Fruit fly (Drosophila melanogaster) whole organism, embryonic: ENCODE results near the gene CG10845.
A peak's percentile ranks its signal among the peaks of the same experiment; 100 is the strongest.

Experiments used
- Bdp1 ChIP-seq: fragments of 200-800 bp; sonication (Bioruptor generic); optimal IDR thresholded peaks from 3 replicates; lab custom pipeline; 2016; ENCODE audit warnings: missing biosample characterization, missing genetic modification characterization
- CG10147 ChIP-seq: fragments of 200-800 bp; sonication (Bioruptor generic); optimal IDR thresholded peaks from 2 replicates; lab custom pipeline; 2019; ENCODE audit warnings: missing biosample characterization, mild to moderate bottlenecking, missing genetic modification characterization, moderate library complexity
- CG12299 ChIP-seq: fragments of 200-800 bp; sonication (Bioruptor generic); optimal IDR thresholded peaks from 2 replicates; lab custom pipeline; 2018; ENCODE audit warnings: missing biosample characterization, mild to moderate bottlenecking, missing genetic modification characterization
- CG12769 ChIP-seq: fragments of 200-800 bp; sonication (Bioruptor generic); optimal IDR thresholded peaks from 2 replicates; lab custom pipeline; 2019; ENCODE audit warnings: missing biosample characterization, mild to moderate bottlenecking, missing genetic modification characterization, moderate library complexity
- CG14860 ChIP-seq: fragments of 200-800 bp; sonication (Bioruptor generic); IDR thresholded peaks from 3 replicates; pipeline ENCODE4 v1.3.6; 2022; ENCODE audit warnings: missing biosample characterization, missing genetic modification characterization; ENCODE audit not compliant: partially characterized antibody
- CG14965 ChIP-seq: fragments of 200-800 bp; sonication (Bioruptor generic); optimal IDR thresholded peaks from 2 replicates; lab custom pipeline; 2016; ENCODE audit warnings: missing biosample characterization, missing genetic modification characterization, borderline replicate concordance
- CG15073 ChIP-seq: fragments of 200-800 bp; sonication (Bioruptor generic); optimal IDR thresholded peaks from 2 replicates; lab custom pipeline; 2016; ENCODE audit warnings: missing biosample characterization, missing genetic modification characterization
- CG1529 ChIP-seq: fragments of 200-800 bp; sonication (Bioruptor generic); optimal IDR thresholded peaks from 3 replicates; lab custom pipeline; 2018; ENCODE audit warnings: missing biosample characterization, missing genetic modification characterization
- CG1602 ChIP-seq: fragments of 200-800 bp; sonication (Bioruptor generic); optimal IDR thresholded peaks from 3 replicates; lab custom pipeline; 2016; ENCODE audit warnings: missing biosample characterization, missing genetic modification characterization
- CG17612 ChIP-seq: fragments of 200-800 bp; sonication (Bioruptor generic); IDR thresholded peaks from 2 replicates; pipeline ENCODE4 v1.3.6; 2022; ENCODE audit warnings: missing biosample characterization, missing genetic modification characterization
- CG3281 ChIP-seq: fragments of 200-800 bp; sonication (Bioruptor generic); optimal IDR thresholded peaks from 3 replicates; lab custom pipeline; 2017; ENCODE audit warnings: missing biosample characterization, mild to moderate bottlenecking, missing genetic modification characterization
- CG33213 ChIP-seq: fragments of 200-800 bp; sonication (Bioruptor generic); optimal IDR thresholded peaks from 3 replicates; lab custom pipeline; 2016; ENCODE audit warnings: missing biosample characterization, missing genetic modification characterization
- CG34224 ChIP-seq: fragments of 200-800 bp; sonication (Bioruptor generic); IDR thresholded peaks from 3 replicates; pipeline ENCODE4 v1.3.6; 2022; ENCODE audit warnings: missing biosample characterization, missing genetic modification characterization; ENCODE audit not compliant: partially characterized antibody
- CG5245 ChIP-seq: fragments of 200-800 bp; sonication (Bioruptor generic); optimal IDR thresholded peaks from 3 replicates; lab custom pipeline; 2016; ENCODE audit warnings: missing biosample characterization, missing genetic modification characterization
- CG6272 ChIP-seq: fragments of 200-800 bp; sonication (Bioruptor generic); IDR thresholded peaks from 2 replicates; pipeline ENCODE4 v1.3.6; 2022; ENCODE audit warnings: missing biosample characterization, missing genetic modification characterization
- CG6791 ChIP-seq: fragments of 200-800 bp; sonication (Bioruptor generic); IDR thresholded peaks from 3 replicates; pipeline ENCODE4 v1.3.6; 2022; ENCODE audit warnings: missing biosample characterization, missing genetic modification characterization; ENCODE audit not compliant: partially characterized antibody
- CG9215 ChIP-seq: fragments of 200-800 bp; sonication (Bioruptor generic); IDR thresholded peaks from 2 replicates; pipeline ENCODE4 v1.3.6; 2022; ENCODE audit warnings: missing biosample characterization, missing genetic modification characterization
- Camta ChIP-seq: fragments of 200-800 bp; sonication (Bioruptor generic); optimal IDR thresholded peaks from 2 replicates; lab custom pipeline; 2016; ENCODE audit warnings: missing biosample characterization, missing genetic modification characterization
- Dek ChIP-seq: fragments of 200-800 bp; sonication (Bioruptor generic); optimal IDR thresholded peaks from 3 replicates; lab custom pipeline; 2019; ENCODE audit warnings: missing biosample characterization, mild to moderate bottlenecking, missing genetic modification characterization, moderate library complexity
- HLHmδ ChIP-seq: fragments of 200-800 bp; sonication (Bioruptor generic); optimal IDR thresholded peaks from 2 replicates; lab custom pipeline; 2018; ENCODE audit warnings: missing biosample characterization, mild to moderate bottlenecking, missing genetic modification characterization, moderate library complexity
- Hsf ChIP-seq: fragments of 200-800 bp; sonication (Bioruptor generic); optimal IDR thresholded peaks from 3 replicates; lab custom pipeline; 2016; ENCODE audit warnings: missing biosample characterization, missing genetic modification characterization
- Lhr ChIP-seq: fragments of 200-800 bp; sonication (Bioruptor generic); optimal IDR thresholded peaks from 3 replicates; lab custom pipeline; 2017; ENCODE audit warnings: mild to moderate bottlenecking, missing biosample characterization, missing genetic modification reagents, missing genetic modification characterization
- MBD-R2 ChIP-seq: fragments of 200-800 bp; sonication (Bioruptor generic); IDR thresholded peaks from 2 replicates; pipeline ENCODE4 v1.3.6; 2022; ENCODE audit warnings: missing biosample characterization, missing genetic modification characterization
- NC2α ChIP-seq: fragments of 200-800 bp; sonication (Bioruptor generic); optimal IDR thresholded peaks from 2 replicates; lab custom pipeline; 2016; ENCODE audit warnings: missing biosample characterization, missing genetic modification characterization
- NFAT ChIP-seq: fragments of 200-800 bp; sonication (Bioruptor generic); IDR thresholded peaks from 2 replicates; pipeline ENCODE4 v1.3.6; 2022; ENCODE audit warnings: missing biosample characterization, missing genetic modification characterization
- PHDP ChIP-seq: fragments of 200-800 bp; sonication (Bioruptor generic); optimal IDR thresholded peaks from 3 replicates; lab custom pipeline; 2018; ENCODE audit warnings: missing biosample characterization, mild to moderate bottlenecking, missing genetic modification characterization, moderate library complexity
- Taf1 ChIP-seq: fragments of 200-800 bp; sonication (Bioruptor generic); IDR thresholded peaks from 2 replicates; pipeline ENCODE4 v1.3.6; 2022; ENCODE audit warnings: missing biosample characterization, missing genetic modification characterization
- Vsx1 ChIP-seq: fragments of 200-800 bp; sonication (Bioruptor generic); optimal IDR thresholded peaks from 2 replicates; lab custom pipeline; 2017; ENCODE audit warnings: missing biosample characterization, mild to moderate bottlenecking, missing genetic modification characterization, missing genetic modification reagents
- chm ChIP-seq: fragments of 200-800 bp; sonication (Bioruptor generic); IDR thresholded peaks from 2 replicates; pipeline ENCODE4 v1.3.6; 2022; ENCODE audit warnings: missing biosample characterization, missing genetic modification characterization
- crp ChIP-seq, 2 experiments: fragments of 200-800 bp; sonication (Bioruptor generic); optimal IDR thresholded peaks; 2 replicates in 1 of 2; 3 replicates in 1 of 2; lab custom pipeline; 2017; ENCODE audit warnings: missing biosample characterization in 2 of 2, missing genetic modification characterization in 2 of 2, mild to moderate bottlenecking in 1 of 2, moderate library complexity in 1 of 2
- dmrt99B ChIP-seq: fragments of 200-800 bp; sonication (Bioruptor generic); optimal IDR thresholded peaks from 2 replicates; lab custom pipeline; 2018; ENCODE audit warnings: missing biosample characterization, mild to moderate bottlenecking, missing genetic modification characterization, moderate library complexity
- dysf ChIP-seq: fragments of 200-800 bp; sonication (Bioruptor generic); IDR thresholded peaks from 3 replicates; pipeline ENCODE4 v1.3.6; 2022; ENCODE audit warnings: missing biosample characterization, missing genetic modification characterization
- fd3F ChIP-seq: fragments of 200-800 bp; sonication (Bioruptor generic); optimal IDR thresholded peaks from 2 replicates; lab custom pipeline; 2018; ENCODE audit warnings: missing biosample characterization, mild to moderate bottlenecking, missing genetic modification characterization, moderate library complexity
- gce ChIP-seq: fragments of 200-800 bp; sonication (Bioruptor generic); IDR thresholded peaks from 3 replicates; pipeline ENCODE4 v1.3.6; 2022; ENCODE audit warnings: missing biosample characterization, missing genetic modification characterization
- gem ChIP-seq: fragments of 200-800 bp; sonication (Bioruptor generic); optimal IDR thresholded peaks from 2 replicates; lab custom pipeline; 2019; ENCODE audit warnings: missing biosample characterization, mild to moderate bottlenecking, missing genetic modification characterization, moderate library complexity
- hb ChIP-seq: fragments of 200-800 bp; sonication (Bioruptor generic); IDR thresholded peaks from 3 replicates; pipeline ENCODE4 v1.3.6; 2022; ENCODE audit warnings: missing biosample characterization, missing genetic modification characterization; ENCODE audit not compliant: partially characterized antibody
- ken ChIP-seq: fragments of 200-800 bp; sonication (Bioruptor generic); IDR thresholded peaks from 3 replicates; pipeline ENCODE4 v1.3.6; 2022; ENCODE audit warnings: missing biosample characterization, missing genetic modification characterization
- lmd ChIP-seq: fragments of 200-800 bp; sonication (Bioruptor generic); IDR thresholded peaks from 2 replicates; pipeline ENCODE4 v1.3.6; 2022; ENCODE audit warnings: missing biosample characterization, missing genetic modification characterization
- maf-S ChIP-seq: fragments of 200-800 bp; sonication (Bioruptor generic); optimal IDR thresholded peaks from 2 replicates; lab custom pipeline; 2016; ENCODE audit warnings: missing biosample characterization, missing genetic modification characterization
- p53 ChIP-seq: fragments of 200-800 bp; sonication (Bioruptor generic); optimal IDR thresholded peaks from 2 replicates; lab custom pipeline; 2016; ENCODE audit warnings: missing biosample characterization, missing genetic modification characterization
- pum ChIP-seq: fragments of 200-800 bp; sonication (Bioruptor generic); optimal IDR thresholded peaks from 2 replicates; lab custom pipeline; 2016; ENCODE audit warnings: missing biosample characterization, missing genetic modification characterization
- ro ChIP-seq: fragments of 200-800 bp; sonication (Bioruptor generic); IDR thresholded peaks from 2 replicates; pipeline ENCODE4 v1.3.6; 2022; ENCODE audit warnings: missing biosample characterization, missing genetic modification characterization
- schlank ChIP-seq: fragments of 200-800 bp; sonication (Bioruptor generic); optimal IDR thresholded peaks from 2 replicates; lab custom pipeline; 2018; ENCODE audit warnings: missing biosample characterization, mild to moderate bottlenecking, missing genetic modification characterization
- sens-2 ChIP-seq: fragments of 200-800 bp; sonication (Bioruptor generic); IDR thresholded peaks from 2 replicates; pipeline ENCODE4 v1.3.6; 2022; ENCODE audit warnings: missing biosample characterization, missing genetic modification characterization
- shn ChIP-seq: fragments of 200-800 bp; sonication (Bioruptor generic); optimal IDR thresholded peaks from 3 replicates; lab custom pipeline; 2016; ENCODE audit warnings: missing biosample characterization, missing genetic modification characterization
- so ChIP-seq: fragments of 200-800 bp; sonication (Bioruptor generic); IDR thresholded peaks from 3 replicates; pipeline ENCODE4 v1.3.6; 2022; ENCODE audit warnings: missing biosample characterization, missing genetic modification characterization
- sr ChIP-seq: fragments of 200-800 bp; sonication (Bioruptor generic); IDR thresholded peaks from 3 replicates; pipeline ENCODE4 v1.3.6; 2022; ENCODE audit warnings: missing biosample characterization, missing genetic modification characterization
- tna ChIP-seq: fragments of 200-800 bp; sonication (Bioruptor generic); IDR thresholded peaks from 2 replicates; pipeline ENCODE4 v1.3.6; 2022; ENCODE audit warnings: missing biosample characterization, missing genetic modification characterization; ENCODE audit not compliant: partially characterized antibody
- wor ChIP-seq: fragments of 200-800 bp; sonication (Bioruptor generic); IDR thresholded peaks from 2 replicates; pipeline ENCODE4 v1.3.6; 2022; ENCODE audit warnings: missing biosample characterization, missing genetic modification characterization

CG10845 gene

DNA sequence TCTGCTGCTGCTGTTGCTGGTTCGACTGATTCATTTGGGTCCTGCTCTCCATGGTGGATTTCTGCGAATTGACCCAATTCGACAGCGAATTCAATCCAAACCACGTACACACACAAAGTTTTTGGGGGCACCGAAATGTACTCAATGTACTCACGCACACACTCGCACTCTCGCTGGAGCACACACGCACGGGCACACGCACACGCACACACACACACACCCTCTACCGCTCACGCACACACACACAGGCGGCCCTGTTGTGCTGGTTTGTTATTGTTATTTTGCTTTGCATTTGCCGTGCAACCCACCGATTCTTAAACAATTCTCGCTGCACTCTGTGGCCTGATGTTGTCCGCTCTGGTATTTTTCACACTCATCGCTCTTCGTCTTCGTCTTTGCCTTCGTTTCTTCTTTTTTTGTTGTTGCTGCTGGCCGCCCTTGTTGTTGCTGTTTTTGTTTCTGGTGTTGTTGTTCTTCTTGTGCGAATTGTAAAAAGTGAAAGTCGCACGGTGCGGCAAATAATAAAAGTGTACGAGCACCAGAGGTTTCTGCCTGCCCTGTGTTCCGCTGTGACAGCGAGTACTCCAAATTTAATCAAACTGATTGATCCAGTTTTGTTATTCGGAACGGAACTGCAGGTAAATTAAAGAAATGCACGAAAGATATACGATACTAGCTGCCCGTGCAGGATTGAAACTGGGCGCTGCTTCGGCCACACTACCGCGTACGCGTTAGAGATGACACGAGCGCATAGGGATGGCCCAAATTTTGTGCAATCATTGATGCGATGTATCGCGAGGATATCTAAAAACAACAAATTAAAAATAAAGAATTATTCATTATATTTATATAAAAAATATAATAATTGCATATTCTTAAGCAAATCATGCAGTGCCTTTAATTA lies 24.7 kb upstream of the CG10845 start, which contains the start of gene CG3744 (continued):
- TF ChIP-seq crp (GFP tag; optimal IDR thresholded peaks at IDR 0.05; lab: Kevin White, UChicago) (no peak), Vsx1 (GFP tag; lab: Kevin White, UChicago) (no peak), MBD-R2 (GFP tag; lab: Robert Waterston, UW) (peak; percentile 90), hb (peak; percentile 87), CG5245 (GFP tag; lab: Kevin White, UChicago) (peak; percentile 82), HLHmδ (GFP tag; lab: Kevin White, UChicago) (no peak), CG6272 (peak; percentile 96), lmd (GFP tag; lab: Robert Waterston, UW) (peak; percentile 93), gce (peak; percentile 87), fd3F (GFP tag; lab: Kevin White, UChicago) (peak; percentile 90), sens-2 (GFP tag; lab: Robert Waterston, UW) (peak; percentile 90), tna (GFP tag; lab: Robert Waterston, UW) (peak; percentile 88), CG9215 (GFP tag; lab: Robert Waterston, UW) (peak; percentile 92), p53 (GFP tag; lab: Kevin White, UChicago) (no peak), PHDP (peak; percentile 92), CG1602 (peak; percentile 90), NFAT (GFP tag; lab: Robert Waterston, UW) (peak; percentile 99), ro (GFP tag; lab: Robert Waterston, UW) (peak; percentile 90), dmrt99B (peak; percentile 85), CG14860 (GFP tag; lab: Robert Waterston, UW) (peak; percentile 89), maf-S (GFP tag; lab: Kevin White, UChicago) (peak; percentile 36), dysf (GFP tag; lab: Robert Waterston, UW) (peak; percentile 94), CG34224 (GFP tag; lab: Robert Waterston, UW) (peak; percentile 88), Hsf (GFP tag; lab: Kevin White, UChicago) (peak; percentile 86), Dek (tag; lab: Kevin White, UChicago) (peak; percentile 95), NC2α (GFP tag; lab: Kevin White, UChicago) (peak; percentile 45), ken (GFP tag; lab: Robert Waterston, UW) (peak; percentile 97), CG3281 (GFP tag; lab: Kevin White, UChicago) (peak; percentile 90), chm (peak; percentile 93), CG10147 (GFP tag; lab: Kevin White, UChicago) (peak; percentile 85), schlank (tag; lab: Kevin White, UChicago) (peak; percentile 67), Camta (GFP tag; lab: Kevin White, UChicago) (peak; percentile 46), Lhr (GFP tag; lab: Kevin White, UChicago) (peak; percentile 92), CG14965 (GFP tag; lab: Kevin White, UChicago) (no peak), gem (peak; percentile 95), CG6791 (GFP tag; lab: Robert Waterston, UW) (peak; percentile 93), wor (GFP tag; lab: Robert Waterston, UW) (peak; percentile 82), Bdp1 (GFP tag; lab: Kevin White, UChicago) (peak; percentile 29), CG33213 (peak; percentile 81), CG17612 (GFP tag; lab: Robert Waterston, UW) (peak; percentile 87), so (peak; percentile 94), CG1529 (peak; percentile 66), CG12769 (tag; lab: Kevin White, UChicago) (no peak), pum (GFP tag; lab: Kevin White, UChicago) (peak; percentile 68), sr (GFP tag; lab: Robert Waterston, UW) (peak; percentile 68), shn (GFP tag; lab: Kevin White, UChicago) (peak; percentile 80), Taf1 (peak; percentile 87), CG15073 (GFP tag; lab: Kevin White, UChicago) (peak; percentile 49), CG12299 (tag; lab: Kevin White, UChicago) (peak; percentile 86)
